Worm (Caenorhabditis elegans): ENCODE data around the gene odr-7.
A peak's percentile ranks its signal among the peaks of the same experiment; 100 is the strongest.

The odr-7 gene

ce11 chrX:12502582-12502981 is 41.1 kb upstream of the odr-7 start:
- TF ChIP-seq M03D4.4 (tag; optimal IDR thresholded peaks at IDR 0.05), result peak; percentile 22

DNA sequence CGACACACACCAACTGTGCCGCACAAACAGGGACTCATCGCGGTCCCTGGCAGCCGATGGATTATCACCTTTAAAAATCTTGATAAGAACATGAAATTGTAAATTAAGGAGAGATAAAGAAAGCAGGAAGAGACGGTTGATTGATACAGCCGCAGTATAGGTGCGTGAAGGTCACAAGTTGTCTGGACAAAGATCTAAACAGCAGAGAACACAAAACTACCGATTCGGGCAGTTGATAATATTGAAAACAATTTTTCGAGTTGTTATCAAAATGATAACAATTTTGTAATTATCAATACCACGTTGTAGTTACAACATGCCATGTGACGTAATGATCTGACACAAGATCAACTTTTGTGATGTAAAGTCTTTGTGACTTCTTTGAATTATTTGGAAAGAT is 39.3 kb upstream of the odr-7 start:
- peak; percentile 16 for TF ChIP-seq zip-8 (tag; optimal IDR thresholded peaks at IDR 0.05)
- TF ChIP-seq ceh-43 (GFP tag; optimal IDR thresholded peaks at IDR 0.05), result no peak
- peak; percentile 67 for TF ChIP-seq ham-2 (GFP tag; optimal IDR thresholded peaks at IDR 0.05)
- peak; percentile 99 for TF ChIP-seq elt-1 (tag; optimal IDR thresholded peaks at IDR 0.05; ENCODE audit: borderline replicate concordance, insufficient read depth)
- no peak for TF ChIP-seq pha-4 (tag; optimal IDR thresholded peaks at IDR 0.05)
- TF ChIP-seq elt-3 (tag; optimal IDR thresholded peaks at IDR 0.05), result peak; percentile 64

DNA sequence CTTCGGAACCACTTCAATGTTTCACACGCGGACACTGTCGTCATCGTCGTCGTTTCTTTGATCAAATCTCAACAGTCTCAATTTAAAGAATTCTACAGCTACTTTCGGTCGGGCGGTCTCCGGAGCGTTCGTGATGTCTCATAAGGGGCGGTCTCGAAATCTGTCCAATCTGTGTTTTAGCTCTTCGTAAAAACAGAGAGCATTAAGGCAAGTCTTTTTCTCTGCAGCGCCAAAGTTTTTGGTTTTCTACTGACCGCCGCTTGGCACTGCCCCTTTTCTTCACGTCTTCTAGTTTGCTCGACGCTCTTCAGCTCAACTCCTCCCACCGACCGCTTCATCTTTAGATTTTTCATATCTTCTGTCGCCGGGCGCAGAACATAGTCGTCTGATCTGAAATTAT is 31.0 kb upstream of the odr-7 start, which contains the start of gene lips-1:
Gene lips-1 (plus strand): TSS at position 301 of the 400 bp plus-strand sequence.
- no peak for TF ChIP-seq drap-1 (GFP tag; optimal IDR thresholded peaks at IDR 0.05)
- TF ChIP-seq zip-8 (tag; optimal IDR thresholded peaks at IDR 0.05), result no peak
- TF ChIP-seq mls-2 (tag; optimal IDR thresholded peaks at IDR 0.05), result no peak
- TF ChIP-seq unc-39 (tag; optimal IDR thresholded peaks at IDR 0.05), result no peak
- TF ChIP-seq unc-120 (tag; optimal IDR thresholded peaks at IDR 0.05; ENCODE audit: poor library complexity, severe bottlenecking), result no peak
- TF ChIP-seq ceh-43 (GFP tag; optimal IDR thresholded peaks at IDR 0.05), result no peak
- no peak for TF ChIP-seq blmp-1 (tag; optimal IDR thresholded peaks at IDR 0.05)
- TF ChIP-seq ceh-83 (GFP tag; optimal IDR thresholded peaks at IDR 0.05), result no peak
- no peak for TF ChIP-seq sem-2 (GFP tag; optimal IDR thresholded peaks at IDR 0.05)
- no peak for TF ChIP-seq nhr-2 (tag; optimal IDR thresholded peaks at IDR 0.05)
- no peak for TF ChIP-seq ham-2 (GFP tag; optimal IDR thresholded peaks at IDR 0.05)
- TF ChIP-seq elt-1 (tag; optimal IDR thresholded peaks at IDR 0.05; ENCODE audit: borderline replicate concordance, insufficient read depth), result no peak
- no peak for TF ChIP-seq ztf-11 (tag; optimal IDR thresholded peaks at IDR 0.05)
- TF ChIP-seq bed-3 (GFP tag; optimal IDR thresholded peaks at IDR 0.05), result no peak
- TF ChIP-seq nhr-28 (tag; optimal IDR thresholded peaks at IDR 0.05), result no peak
- TF ChIP-seq elt-3 (tag; optimal IDR thresholded peaks at IDR 0.05), result no peak
- no peak for TF ChIP-seq sptf-1 (tag; optimal IDR thresholded peaks at IDR 0.05)
- TF ChIP-seq lin-32 (GFP tag; optimal IDR thresholded peaks at IDR 0.05), result no peak
- TF ChIP-seq nhr-237 (tag; optimal IDR thresholded peaks at IDR 0.05), result no peak
- TF ChIP-seq ceh-39 (tag; optimal IDR thresholded peaks at IDR 0.05), result no peak

- TF ChIP-seq lin-13 (tag; optimal IDR thresholded peaks at IDR 0.05), result no peak
- no peak for TF ChIP-seq nhr-76 (tag; optimal IDR thresholded peaks at IDR 0.05)
- no peak for TF ChIP-seq nhr-28 (tag; optimal IDR thresholded peaks at IDR 0.05)
- TF ChIP-seq tbx-8 (GFP tag; optimal IDR thresholded peaks at IDR 0.05), result no peak
- no peak for TF ChIP-seq bed-3 (GFP tag; optimal IDR thresholded peaks at IDR 0.05)
- no peak for TF ChIP-seq mep-1 (tag; optimal IDR thresholded peaks at IDR 0.05)
- TF ChIP-seq hlh-1 (tag; optimal IDR thresholded peaks at IDR 0.05), result no peak
- TF ChIP-seq unc-39 (tag; optimal IDR thresholded peaks at IDR 0.05), result no peak
- TF ChIP-seq snpc-4 (tag; optimal IDR thresholded peaks at IDR 0.05), result no peak
- TF ChIP-seq ham-2 (GFP tag; optimal IDR thresholded peaks at IDR 0.05), result no peak
- no peak for TF ChIP-seq unc-62 (GFP tag; optimal IDR thresholded peaks at IDR 0.05)
- no peak for TF ChIP-seq ztf-11 (tag; optimal IDR thresholded peaks at IDR 0.05)
- no peak for TF ChIP-seq ceh-39 (tag; optimal IDR thresholded peaks at IDR 0.05)
- TF ChIP-seq nhr-12 (tag; optimal IDR thresholded peaks at IDR 0.05), result no peak
- no peak for TF ChIP-seq cnd-1 (tag; optimal IDR thresholded peaks at IDR 0.05)
- no peak for TF ChIP-seq ceh-43 (GFP tag; optimal IDR thresholded peaks at IDR 0.05)
Observed at ce11 chrX:12491138-12491537, 29.7 kb upstream of the odr-7 start.

DNA sequence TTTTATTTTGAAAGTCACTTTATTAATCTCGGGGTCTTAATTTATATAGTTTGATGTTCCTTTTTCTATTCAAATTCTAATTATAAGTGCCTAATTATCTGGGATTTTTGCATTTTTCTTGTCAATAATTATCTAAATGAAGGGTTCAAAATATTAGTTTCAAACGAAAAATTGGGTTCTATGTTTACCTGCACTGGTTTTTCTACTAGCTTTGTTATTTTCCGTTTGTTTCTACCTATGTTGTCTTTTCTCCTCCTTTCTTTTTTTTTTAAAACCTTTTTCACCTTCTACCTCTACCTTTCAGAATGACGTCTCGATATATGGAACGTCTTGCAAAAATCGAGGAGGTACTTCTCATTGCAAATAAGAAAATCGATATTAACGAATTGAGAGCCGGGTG is 23.3 kb upstream of the odr-7 start, which contains the start of gene tbc-13:
Gene tbc-13 (plus strand): TSS at position 301 of the 400 bp plus-strand sequence.
- TF ChIP-seq nhr-76 (tag; optimal IDR thresholded peaks at IDR 0.05), result no peak
- TF ChIP-seq sem-2 (GFP tag; optimal IDR thresholded peaks at IDR 0.05), result no peak
- TF ChIP-seq lsy-2 (tag; optimal IDR thresholded peaks at IDR 0.05), result no peak
- no peak for TF ChIP-seq mep-1 (tag; optimal IDR thresholded peaks at IDR 0.05)

Measured in whole organism, mixed stage, embryonic.